Worm (Caenorhabditis elegans) whole organism, late embryonic: ENCODE results near the gene nlp-9.

Source experiments
- fax-1 ChIP-seq: sonication (generic microtip); optimal IDR thresholded peaks from 2 replicates; lab custom pipeline; 2016; ENCODE audit warnings: missing genotype, missing genetic modification characterization, missing compliant biosample characterization
- lim-6 ChIP-seq: sonication (generic microtip); optimal IDR thresholded peaks from 2 replicates; lab custom pipeline; 2016; ENCODE audit warnings: missing genetic modification characterization, missing compliant biosample characterization

DNA sequence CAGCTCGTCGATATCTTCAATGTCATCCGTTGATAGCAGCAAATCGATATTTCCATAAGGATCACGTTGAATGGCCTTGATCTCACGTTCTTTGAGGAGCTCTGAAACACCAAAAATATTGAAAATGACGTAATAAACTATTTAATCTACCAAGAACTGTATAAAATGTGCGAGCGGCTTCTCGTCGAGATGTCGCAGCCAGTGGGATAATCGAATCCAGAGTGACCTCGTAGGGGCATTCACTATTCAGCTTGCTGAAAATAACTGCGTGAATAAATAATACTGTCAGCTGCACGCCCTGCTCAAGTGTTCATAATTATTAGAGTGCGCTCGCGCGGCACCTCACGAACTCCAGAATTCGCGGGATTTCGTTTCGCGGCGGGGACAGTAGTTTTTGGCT lies 49.3 kb upstream of the nlp-9 start, which contains the start of gene Y45G5AM.7:
- TF ChIP-seq fax-1 (tag; lab: Kevin White, UChicago) (no peak), lim-6 (tag; lab: Kevin White, UChicago) (no peak)
